Fruit fly (Drosophila melanogaster): ENCODE data around the gene Septin4.

The Septin4 gene

dm6 chrX:16655724-16656235 is 39.2 kb downstream of the Septin4 start (continued):
- TF ChIP-seq Hr51 (GFP tag; optimal IDR thresholded peaks at IDR 0.05) (peak in 1 of 2 experiments; percentile 7), hb (GFP tag; IDR thresholded peaks at IDR 0.05; ENCODE audit: partially characterized antibody) (no peak), Ssrp (tag; optimal IDR thresholded peaks at IDR 0.05) (no peak), CG8944 (GFP tag; optimal IDR thresholded peaks at IDR 0.05) (no peak), ken (GFP tag; IDR thresholded peaks at IDR 0.05) (no peak), vfl (GFP tag; optimal IDR thresholded peaks at IDR 0.05) (no peak), wek (GFP tag; optimal IDR thresholded peaks at IDR 0.05) (peak; percentile 18), trh (GFP tag; optimal IDR thresholded peaks at IDR 0.05) (no peak), Scr (GFP tag; IDR thresholded peaks at IDR 0.05; ENCODE audit: partially characterized antibody) (no peak), CG14441 (GFP tag; IDR thresholded peaks at IDR 0.05) (no peak), CG10543 (GFP tag; optimal IDR thresholded peaks at IDR 0.05) (peak; percentile 75), Ets65A (GFP tag) (no peak), hbn (GFP tag; IDR thresholded peaks at IDR 0.05; ENCODE audit: partially characterized antibody) (no peak), dmrt99B (tag; optimal IDR thresholded peaks at IDR 0.05) (no peak), CG4854 (GFP tag; optimal IDR thresholded peaks at IDR 0.05) (no peak), cad (GFP tag; optimal IDR thresholded peaks at IDR 0.05) (no peak), bowl (GFP tag; IDR thresholded peaks at IDR 0.05) (no peak), CG31365 (tag; optimal IDR thresholded peaks at IDR 0.05) (peak; percentile 86), luna (GFP tag; optimal IDR thresholded peaks at IDR 0.05) (no peak), CG2712 (tag; optimal IDR thresholded peaks at IDR 0.05) (peak; percentile 45), fd102C (GFP tag; optimal IDR thresholded peaks at IDR 0.05) (no peak), CG7357 (GFP tag; IDR thresholded peaks at IDR 0.05) (no peak), CG10462 (GFP tag; optimal IDR thresholded peaks at IDR 0.05) (no peak), tio (GFP tag; optimal IDR thresholded peaks at IDR 0.05) (no peak), ssp (GFP tag; IDR thresholded peaks at IDR 0.05) (no peak), TFAM (GFP tag; optimal IDR thresholded peaks at IDR 0.05) (no peak), ase (GFP tag; IDR thresholded peaks at IDR 0.05) (no peak), bigmax (GFP tag; optimal IDR thresholded peaks at IDR 0.05) (no peak), ci (GFP tag; IDR thresholded peaks at IDR 0.05) (no peak), yki (optimal IDR thresholded peaks at IDR 0.05) (no peak), abd-A (tag; optimal IDR thresholded peaks at IDR 0.05) (no peak), sens-2 (GFP tag; IDR thresholded peaks at IDR 0.05) (no peak), CG18262 (tag; optimal IDR thresholded peaks at IDR 0.05) (peak; percentile 11), CG7271 (tag; optimal IDR thresholded peaks at IDR 0.05) (no peak), D19A (tag; optimal IDR thresholded peaks at IDR 0.05) (peak; percentile 42), CG10565 (GFP tag; optimal IDR thresholded peaks at IDR 0.05) (no peak), tap (tag; optimal IDR thresholded peaks at IDR 0.05) (no peak), cwo (GFP tag; optimal IDR thresholded peaks at IDR 0.05) (peak; percentile 98), cas (GFP tag; IDR thresholded peaks at IDR 0.05) (no peak), CG31224 (GFP tag; IDR thresholded peaks at IDR 0.05) (no peak), wdn (GFP tag; IDR thresholded peaks at IDR 0.05) (no peak), zfh2 (GFP tag; optimal IDR thresholded peaks at IDR 0.05) (no peak), HLH4C (GFP tag; IDR thresholded peaks at IDR 0.05; ENCODE audit: partially characterized antibody) (no peak), tgo (GFP tag; IDR thresholded peaks at IDR 0.05) (no peak), tna (GFP tag; IDR thresholded peaks at IDR 0.05; ENCODE audit: partially characterized antibody) (no peak), chn (GFP tag; optimal IDR thresholded peaks at IDR 0.05) (no peak), shn (GFP tag; optimal IDR thresholded peaks at IDR 0.05) (no peak), ab (GFP tag; optimal IDR thresholded peaks at IDR 0.05) (no peak), Sox102F (GFP tag; optimal IDR thresholded peaks at IDR 0.05) (no peak), insv (GFP tag; optimal IDR thresholded peaks at IDR 0.05) (peak; percentile 98 to 99), CG10209 (GFP tag; optimal IDR thresholded peaks at IDR 0.05) (no peak), ranshi (GFP tag; IDR thresholded peaks at IDR 0.05) (no peak)

Data from whole organism, embryonic.